Worm (Caenorhabditis elegans) whole organism, L1 larva: Measurements from ENCODE around the gene T09F3.2.

Experiments
- egl-13 ChIP-seq: sonication (generic microtip); optimal IDR thresholded peaks from 2 replicates; lab custom pipeline; 2016; ENCODE audit warnings: missing genotype, missing genetic modification reagents, missing genetic modification characterization, missing compliant biosample characterization
- lsy-2 ChIP-seq, 2 experiments: fragments of 150-350 bp; optimal IDR thresholded peaks; 2 replicates each; lab custom pipeline; 2014; ENCODE audit warnings: missing biosample characterization in 2 of 2, missing genetic modification characterization in 2 of 2
- nhr-237 ChIP-seq: fragments of 150-350 bp; optimal IDR thresholded peaks from 2 replicates; lab custom pipeline; 2014; ENCODE audit warnings: missing biosample characterization, missing genetic modification characterization

- TF ChIP-seq lsy-2 (tag; optimal IDR thresholded peaks at IDR 0.05; lab: Kevin White, UChicago) (peak; percentile 52 to 60), egl-13 (tag; lab: Kevin White, UChicago) (no peak), nhr-237 (tag; lab: Kevin White, UChicago) (no peak)
Observed at ce11 chrII:10390250-10390821, 618 bp upstream of the T09F3.2 start.
